Fruit fly (Drosophila melanogaster) whole organism, embryonic: ENCODE measurements around the gene CG17646.

ENCODE experiments used
- Abd-B ChIP-seq: fragments of 200-800 bp; sonication (Bioruptor generic); optimal IDR thresholded peaks from 2 replicates; lab custom pipeline; 2018; ENCODE audit warnings: missing biosample characterization, mild to moderate bottlenecking, missing genetic modification characterization, moderate library complexity
- Atf3 ChIP-seq: fragments of 200-800 bp; sonication (Bioruptor generic); optimal IDR thresholded peaks from 3 replicates; lab custom pipeline; 2016; ENCODE audit warnings: missing biosample characterization, missing genetic modification characterization
- Awh ChIP-seq: fragments of 200-800 bp; sonication (Bioruptor generic); IDR thresholded peaks from 2 replicates; pipeline ENCODE4, ENCODE4 v1.3.6; 2022; ENCODE audit warnings: missing biosample characterization, missing genetic modification characterization
- Blimp-1 ChIP-seq: fragments of 200-800 bp; sonication (Bioruptor generic); optimal IDR thresholded peaks from 3 replicates; lab custom pipeline; 2018; ENCODE audit warnings: missing biosample characterization, missing genetic modification characterization, mild to moderate bottlenecking, moderate library complexity, missing genetic modification reagents
- CG10274 ChIP-seq: fragments of 200-800 bp; sonication (Bioruptor generic); optimal IDR thresholded peaks from 3 replicates; lab custom pipeline; 2017; ENCODE audit warnings: missing biosample characterization, mild to moderate bottlenecking, missing genetic modification characterization
- CG10431 ChIP-seq: fragments of 200-800 bp; sonication (Bioruptor generic); optimal IDR thresholded peaks from 3 replicates; lab custom pipeline; 2018; ENCODE audit warnings: missing biosample characterization, mild to moderate bottlenecking, missing genetic modification characterization
- CG11085 ChIP-seq: fragments of 200-800 bp; sonication (Bioruptor generic); IDR thresholded peaks from 2 replicates; pipeline ENCODE4 v1.3.6; 2022; ENCODE audit warnings: missing biosample characterization, missing genetic modification characterization
- CG11247 ChIP-seq: fragments of 200-800 bp; sonication (Bioruptor generic); IDR thresholded peaks from 2 replicates; pipeline ENCODE4 v1.3.6; 2022; ENCODE audit warnings: missing biosample characterization, missing genetic modification characterization
- CG11560 ChIP-seq: fragments of 200-800 bp; sonication (Bioruptor generic); IDR thresholded peaks from 3 replicates; pipeline ENCODE4 v1.3.6; 2022; ENCODE audit warnings: missing biosample characterization, missing genetic modification characterization
- CG13624 ChIP-seq: fragments of 200-800 bp; sonication (Bioruptor generic); optimal IDR thresholded peaks from 2 replicates; lab custom pipeline; 2016; ENCODE audit warnings: missing biosample characterization, missing genetic modification characterization
- CG13894 ChIP-seq: fragments of 200-800 bp; sonication (Bioruptor generic); optimal IDR thresholded peaks from 3 replicates; lab custom pipeline; 2018; ENCODE audit warnings: missing biosample characterization, mild to moderate bottlenecking, missing genetic modification characterization, moderate library complexity
- CG14014 ChIP-seq: fragments of 200-800 bp; sonication (Bioruptor generic); IDR thresholded peaks from 2 replicates; pipeline ENCODE4 v1.3.6; 2022; ENCODE audit warnings: missing biosample characterization, missing genetic modification characterization
- CG15514 ChIP-seq: fragments of 200-800 bp; sonication (Bioruptor generic); optimal IDR thresholded peaks from 3 replicates; lab custom pipeline; 2017; ENCODE audit warnings: missing biosample characterization, missing genetic modification characterization, mild to moderate bottlenecking, moderate library complexity, missing genetic modification reagents
- CG18599 ChIP-seq: fragments of 200-800 bp; sonication (Bioruptor generic); optimal IDR thresholded peaks from 3 replicates; lab custom pipeline; 2017; ENCODE audit warnings: missing biosample characterization, missing genetic modification characterization, mild to moderate bottlenecking, moderate library complexity, missing genetic modification reagents
- CG2678 ChIP-seq: fragments of 200-800 bp; sonication (Bioruptor generic); optimal IDR thresholded peaks from 3 replicates; lab custom pipeline; 2019; ENCODE audit warnings: missing biosample characterization, mild to moderate bottlenecking, missing genetic modification characterization, moderate library complexity
- CG32767 ChIP-seq: fragments of 200-800 bp; sonication (Bioruptor generic); IDR thresholded peaks from 2 replicates; pipeline ENCODE4 v1.3.6; 2022; ENCODE audit warnings: missing biosample characterization, missing genetic modification characterization
- CG4282 ChIP-seq: fragments of 200-800 bp; sonication (Bioruptor generic); optimal IDR thresholded peaks from 2 replicates; lab custom pipeline; 2016; ENCODE audit warnings: missing biosample characterization, missing genetic modification characterization
- CG5245 ChIP-seq: fragments of 200-800 bp; sonication (Bioruptor generic); optimal IDR thresholded peaks from 3 replicates; lab custom pipeline; 2016; ENCODE audit warnings: missing biosample characterization, missing genetic modification characterization
- CG7372 ChIP-seq: fragments of 200-800 bp; sonication (Bioruptor generic); IDR thresholded peaks from 2 replicates; pipeline ENCODE4 v1.3.6; 2022; ENCODE audit warnings: missing biosample characterization, missing genetic modification characterization
- CG8089 ChIP-seq: fragments of 200-800 bp; sonication (Bioruptor generic); optimal IDR thresholded peaks from 3 replicates; lab custom pipeline; 2016; ENCODE audit warnings: missing biosample characterization, missing genetic modification characterization
- CkIIα-i1 ChIP-seq: fragments of 200-800 bp; sonication (Bioruptor generic); IDR thresholded peaks from 2 replicates; pipeline ENCODE4 v1.3.6; 2022; ENCODE audit warnings: missing biosample characterization, missing genetic modification characterization
- CoRest ChIP-seq: fragments of 200-800 bp; sonication (Bioruptor generic); optimal IDR thresholded peaks from 3 replicates; lab custom pipeline; 2018; ENCODE audit warnings: missing biosample characterization, mild to moderate bottlenecking, missing genetic modification characterization, moderate library complexity
- Dref ChIP-seq: fragments of 200-800 bp; sonication (Bioruptor generic); IDR thresholded peaks from 2 replicates; pipeline ENCODE4 v1.3.6; 2022; ENCODE audit warnings: missing biosample characterization, missing genetic modification characterization
- Drgx ChIP-seq: fragments of 200-800 bp; sonication (Bioruptor generic); IDR thresholded peaks from 2 replicates; pipeline ENCODE4 v1.3.6; 2022; ENCODE audit warnings: missing biosample characterization, missing genetic modification characterization
- E2f2 ChIP-seq: fragments of 200-800 bp; sonication (Bioruptor generic); IDR thresholded peaks from 2 replicates; pipeline ENCODE4 v1.3.6; 2022; ENCODE audit warnings: missing biosample characterization, missing genetic modification characterization
- Hr78 ChIP-seq, 2 experiments: fragments of 200-800 bp in 1 of 2; fragments of >200 bp in 1 of 2; sonication (Bioruptor generic) in 1 of 2; optimal IDR thresholded peaks; 2 replicates each; lab custom pipeline; 2017 to 2019; ENCODE audit warnings: missing biosample characterization in 2 of 2, missing genetic modification characterization in 2 of 2, mild to moderate bottlenecking in 1 of 2, moderate library complexity in 1 of 2
- Max ChIP-seq: fragments of 200-800 bp; sonication (Bioruptor generic); optimal IDR thresholded peaks from 2 replicates; lab custom pipeline; 2016; ENCODE audit warnings: missing biosample characterization, mild to moderate bottlenecking, missing genetic modification characterization
- NC2α ChIP-seq: fragments of 200-800 bp; sonication (Bioruptor generic); optimal IDR thresholded peaks from 2 replicates; lab custom pipeline; 2016; ENCODE audit warnings: missing biosample characterization, missing genetic modification characterization
- Sry-β ChIP-seq: fragments of 200-800 bp; sonication (Bioruptor generic); optimal IDR thresholded peaks from 2 replicates; lab custom pipeline; 2018; ENCODE audit warnings: missing biosample characterization, mild to moderate bottlenecking, missing genetic modification characterization, moderate library complexity
- Sry-δ ChIP-seq: fragments of 200-800 bp; sonication (Bioruptor generic); optimal IDR thresholded peaks from 2 replicates; lab custom pipeline; 2016; ENCODE audit warnings: missing biosample characterization, missing genetic modification characterization
- Trl ChIP-seq, 3 experiments: fragments of >200 bp in 2 of 3; fragments of 200-800 bp in 1 of 3; sonication (Bioruptor generic) in 1 of 3; optimal IDR thresholded peaks; 2 replicates in 1 of 3; 3 replicates in 2 of 3; lab custom pipeline; 2016 to 2017; ENCODE audit warnings: missing biosample characterization in 1 of 3, missing genetic modification characterization in 1 of 3
- ase ChIP-seq: fragments of 200-800 bp; sonication (Bioruptor generic); IDR thresholded peaks from 3 replicates; pipeline ENCODE4 v1.3.6; 2022; ENCODE audit warnings: missing biosample characterization, missing genetic modification characterization
- br ChIP-seq: fragments of >200 bp; optimal IDR thresholded peaks from 2 replicates; lab custom pipeline; 2017
- ci ChIP-seq: fragments of 200-800 bp; sonication (Bioruptor generic); IDR thresholded peaks from 3 replicates; pipeline ENCODE4 v1.3.6; 2022; ENCODE audit warnings: missing biosample characterization, missing genetic modification characterization
- dysf ChIP-seq: fragments of 200-800 bp; sonication (Bioruptor generic); IDR thresholded peaks from 3 replicates; pipeline ENCODE4 v1.3.6; 2022; ENCODE audit warnings: missing biosample characterization, missing genetic modification characterization
- exex ChIP-seq: fragments of 200-800 bp; sonication (Bioruptor generic); optimal IDR thresholded peaks from 4 replicates; lab custom pipeline; 2018; ENCODE audit warnings: missing biosample characterization, mild to moderate bottlenecking, missing genetic modification characterization, moderate library complexity
- hkb ChIP-seq, 2 experiments: fragments of 200-800 bp in 1 of 2; fragments of >200 bp in 1 of 2; sonication (Bioruptor generic) in 1 of 2; IDR thresholded peaks in 1 of 2; optimal IDR thresholded peaks in 1 of 2; 2 replicates each; pipeline versions ENCODE4 v1.3.6 to Lab custom; 2017 to 2022; ENCODE audit warnings: missing biosample characterization in 1 of 2, missing genetic modification characterization in 1 of 2
- jumu ChIP-seq: fragments of 200-800 bp; sonication (Bioruptor generic); optimal IDR thresholded peaks from 3 replicates; lab custom pipeline; 2016; ENCODE audit warnings: missing biosample characterization, missing genetic modification characterization
- lmd ChIP-seq: fragments of 200-800 bp; sonication (Bioruptor generic); IDR thresholded peaks from 2 replicates; pipeline ENCODE4 v1.3.6; 2022; ENCODE audit warnings: missing biosample characterization, missing genetic modification characterization
- mirr ChIP-seq: fragments of 200-800 bp; sonication (Bioruptor generic); optimal IDR thresholded peaks from 3 replicates; lab custom pipeline; 2018; ENCODE audit warnings: missing biosample characterization, mild to moderate bottlenecking, missing genetic modification characterization
- mld ChIP-seq: fragments of 200-800 bp; sonication (Bioruptor generic); IDR thresholded peaks from 3 replicates; pipeline ENCODE4 v1.3.6; 2022; ENCODE audit warnings: missing biosample characterization, missing genetic modification characterization; ENCODE audit not compliant: partially characterized antibody
- pum ChIP-seq: fragments of 200-800 bp; sonication (Bioruptor generic); optimal IDR thresholded peaks from 2 replicates; lab custom pipeline; 2016; ENCODE audit warnings: missing biosample characterization, missing genetic modification characterization
- slp2 ChIP-seq: fragments of 200-800 bp; sonication (Bioruptor generic); optimal IDR thresholded peaks from 2 replicates; lab custom pipeline; 2016; ENCODE audit warnings: missing biosample characterization, missing genetic modification characterization
- ttk ChIP-seq: fragments of 200-800 bp; sonication (Bioruptor generic); IDR thresholded peaks from 2 replicates; pipeline ENCODE4 v2.1.2; 2022; ENCODE audit warnings: missing biosample characterization, missing genetic modification characterization
- twi ChIP-seq: fragments of 200-800 bp; optimal IDR thresholded peaks from 2 replicates; lab custom pipeline; 2019; ENCODE audit warnings: missing biosample characterization, mild to moderate bottlenecking, missing genetic modification characterization, moderate library complexity
- vnd ChIP-seq: fragments of 200-800 bp; sonication (Bioruptor generic); IDR thresholded peaks from 3 replicates; pipeline ENCODE4 v1.3.6; 2022; ENCODE audit warnings: missing biosample characterization, missing genetic modification characterization; ENCODE audit not compliant: partially characterized antibody
- wdn ChIP-seq: fragments of 200-800 bp; sonication (Bioruptor generic); IDR thresholded peaks from 2 replicates; pipeline ENCODE4 v1.3.6; 2022; ENCODE audit warnings: missing biosample characterization, missing genetic modification characterization
- zen2 ChIP-seq: fragments of 200-800 bp; sonication (Bioruptor generic); IDR thresholded peaks from 3 replicates; pipeline ENCODE4 v1.3.6; 2022; ENCODE audit warnings: missing biosample characterization, missing genetic modification characterization; ENCODE audit not compliant: partially characterized antibody
- zf30C ChIP-seq: fragments of 200-800 bp; sonication (Bioruptor generic); optimal IDR thresholded peaks from 3 replicates; lab custom pipeline; 2018; ENCODE audit warnings: missing biosample characterization, mild to moderate bottlenecking, missing genetic modification characterization

Gene CG17646

dm6 chr2L:1737057-1737581, 4.8 kb downstream of the CG17646 start (continued):
- TF ChIP-seq Max (GFP tag; lab: Kevin White, UChicago) (peak; percentile 85), CG5245 (GFP tag; lab: Kevin White, UChicago) (peak; percentile 86), Sry-β (no peak), mirr (peak; percentile 40), Drgx (peak; percentile 95), ase (GFP tag; lab: Robert Waterston, UW) (peak; percentile 82), pum (GFP tag; lab: Kevin White, UChicago) (peak; percentile 89), CG2678 (peak; percentile 88), CkIIα-i1 (GFP tag; lab: Robert Waterston, UW) (peak; percentile 13; the same call in 1 of the 2 replicates), Abd-B (peak; percentile 90), ci (peak; percentile 90), dysf (peak; percentile 85), mld (GFP tag; lab: Robert Waterston, UW) (no peak), jumu (peak; percentile 90), twi (tag; lab: Kevin White, UChicago) (peak; percentile 61), CG7372 (GFP tag; lab: Robert Waterston, UW) (peak; percentile 64), CG4282 (GFP tag; lab: Kevin White, UChicago) (peak; percentile 29), CG32767 (peak; percentile 83; the same call in 1 of the 2 replicates), zen2 (GFP tag; lab: Robert Waterston, UW) (no peak; the same call in 2 of the 3 replicates), wdn (GFP tag; lab: Robert Waterston, UW) (peak; percentile 72), CG11085 (GFP tag; lab: Robert Waterston, UW) (peak; percentile 48; the same call in 1 of the 2 replicates), Awh (peak; percentile 79; the same call in 1 of the 2 replicates), Dref (GFP tag; lab: Robert Waterston, UW) (no peak), CG11560 (tag; lab: Robert Waterston, UW) (peak; percentile 75; the same call in 2 of the 3 replicates), CG10274 (peak; percentile 73), NC2α (GFP tag; lab: Kevin White, UChicago) (peak; percentile 61), hkb (optimal IDR thresholded peaks at IDR 0.05; lab: Kevin White, UChicago) (no peak), hkb (GFP tag; IDR thresholded peaks at IDR 0.05; lab: Robert Waterston, UW) (peak; percentile 84), Atf3 (GFP tag; lab: Kevin White, UChicago) (peak; percentile 90), CG10431 (no peak), slp2 (GFP tag; lab: Kevin White, UChicago) (peak; percentile 94), CG18599 (peak; percentile 87), CG11247 (GFP tag; lab: Robert Waterston, UW) (peak; percentile 80), Hr78 (GFP tag; optimal IDR thresholded peaks at IDR 0.05; lab: Kevin White, UChicago) (peak in 1 of 2 experiments; percentile 81), lmd (GFP tag; lab: Robert Waterston, UW) (peak; percentile 92), br (lab: Kevin White, UChicago) (no peak), vnd (GFP tag; lab: Robert Waterston, UW) (no peak), Blimp-1 (GFP tag; lab: Kevin White, UChicago) (peak; percentile 85), CG13624 (GFP tag; lab: Kevin White, UChicago) (peak; percentile 87), Sry-δ (GFP tag; lab: Kevin White, UChicago) (peak; percentile 44), CG8089 (GFP tag; lab: Kevin White, UChicago) (peak; percentile 89), exex (tag; lab: Kevin White, UChicago) (peak; percentile 21), E2f2 (GFP tag; lab: Robert Waterston, UW) (peak; percentile 63), CG13894 (peak; percentile 87), CG15514 (GFP tag; lab: Kevin White, UChicago) (peak; percentile 48), CoRest (peak; percentile 87), Trl (optimal IDR thresholded peaks at IDR 0.05; lab: Kevin White, UChicago) (peak; percentile 80 to 90), Trl (GFP tag; optimal IDR thresholded peaks at IDR 0.05; lab: Kevin White, UChicago) (peak; percentile 88), ttk (peak; percentile 86), CG14014 (GFP tag; lab: Robert Waterston, UW) (peak; percentile 74), zf30C (GFP tag; lab: Kevin White, UChicago) (no peak)
